Worm (Caenorhabditis elegans) whole organism, mixed stage, embryonic: ENCODE data around the gene ndg-4.

Source experiments
- M03D4.4 ChIP-seq: sonication (generic microtip); optimal IDR thresholded peaks from 2 replicates; lab custom pipeline; 2017; ENCODE audit warnings: mild to moderate bottlenecking, missing genetic modification characterization, missing compliant biosample characterization
- bed-3 ChIP-seq: fragments of 200-800 bp; sonication (Bioruptor generic); optimal IDR thresholded peaks from 3 replicates; lab custom pipeline; 2018; ENCODE audit warnings: mild to moderate bottlenecking, missing genetic modification characterization, moderate library complexity, missing compliant biosample characterization
- blmp-1 ChIP-seq: fragments of 150-350 bp; optimal IDR thresholded peaks from 2 replicates; lab custom pipeline; 2014; ENCODE audit warnings: missing biosample characterization, missing genetic modification characterization
- ceh-39 ChIP-seq: fragments of 150-350 bp; optimal IDR thresholded peaks from 2 replicates; lab custom pipeline; 2014; ENCODE audit warnings: missing biosample characterization, missing genetic modification characterization
- ceh-43 ChIP-seq: fragments of 200-800 bp; sonication (Bioruptor generic); optimal IDR thresholded peaks from 2 replicates; lab custom pipeline; 2018; ENCODE audit warnings: mild to moderate bottlenecking, missing genetic modification characterization, moderate library complexity, missing compliant biosample characterization
- ceh-83 ChIP-seq: fragments of 200-800 bp; sonication (Bioruptor generic); optimal IDR thresholded peaks from 2 replicates; lab custom pipeline; 2018; ENCODE audit warnings: mild to moderate bottlenecking, missing genetic modification characterization, missing compliant biosample characterization
- ces-1 ChIP-seq: fragments of 150-350 bp; optimal IDR thresholded peaks from 2 replicates; lab custom pipeline; 2014; ENCODE audit warnings: missing biosample characterization, missing genetic modification reagents, missing genetic modification characterization
- cnd-1 ChIP-seq: fragments of 200-800 bp; sonication (Bioruptor generic); optimal IDR thresholded peaks from 2 replicates; lab custom pipeline; 2018; ENCODE audit warnings: mild to moderate bottlenecking, missing genetic modification characterization, missing compliant biosample characterization
- drap-1 ChIP-seq: fragments of 200-800 bp; sonication (Bioruptor generic); optimal IDR thresholded peaks from 3 replicates; lab custom pipeline; 2018; ENCODE audit warnings: mild to moderate bottlenecking, missing genetic modification characterization, missing compliant biosample characterization
- elt-1 ChIP-seq: sonication (generic microtip); optimal IDR thresholded peaks from 2 replicates; lab custom pipeline; 2017; ENCODE audit warnings: missing genetic modification characterization, mild to moderate bottlenecking, missing compliant biosample characterization, antibody characterized with exemption, moderate library complexity, borderline replicate concordance; ENCODE audit not compliant: insufficient read depth
- elt-3 ChIP-seq: fragments of 150-350 bp; optimal IDR thresholded peaks from 2 replicates; lab custom pipeline; 2014; ENCODE audit warnings: missing biosample characterization, missing genetic modification characterization
- flh-1 ChIP-seq: fragments of 200-800 bp; sonication (Bioruptor generic); optimal IDR thresholded peaks from 2 replicates; lab custom pipeline; 2018; ENCODE audit warnings: mild to moderate bottlenecking, missing genetic modification characterization, moderate library complexity, missing compliant biosample characterization
- ham-2 ChIP-seq: fragments of 200-800 bp; sonication (Bioruptor generic); optimal IDR thresholded peaks from 2 replicates; lab custom pipeline; 2018; ENCODE audit warnings: mild to moderate bottlenecking, missing genetic modification characterization, missing compliant biosample characterization
- hlh-1 ChIP-seq: fragments of 150-350 bp; optimal IDR thresholded peaks from 2 replicates; lab custom pipeline; 2014; ENCODE audit warnings: missing biosample characterization, missing genetic modification reagents, missing genetic modification characterization
- lin-13 ChIP-seq: fragments of 150-350 bp; optimal IDR thresholded peaks from 2 replicates; lab custom pipeline; 2014; ENCODE audit warnings: missing biosample characterization, missing genetic modification characterization
- lin-32 ChIP-seq: fragments of 200-800 bp; sonication (Bioruptor generic); optimal IDR thresholded peaks from 2 replicates; lab custom pipeline; 2018; ENCODE audit warnings: mild to moderate bottlenecking, missing genetic modification characterization, missing compliant biosample characterization
- lsy-2 ChIP-seq: fragments of 150-350 bp; optimal IDR thresholded peaks from 2 replicates; lab custom pipeline; 2014; ENCODE audit warnings: missing biosample characterization, missing genetic modification characterization
- mab-5 ChIP-seq: fragments of 150-350 bp; optimal IDR thresholded peaks from 2 replicates; lab custom pipeline; 2014; ENCODE audit warnings: missing biosample characterization, missing genetic modification characterization
- mep-1 ChIP-seq: fragments of 150-350 bp; optimal IDR thresholded peaks from 2 replicates; lab custom pipeline; 2017; ENCODE audit warnings: missing biosample characterization, missing genetic modification reagents, missing genetic modification characterization, inconsistent platforms
- mls-2 ChIP-seq: sonication (generic microtip); optimal IDR thresholded peaks from 2 replicates; lab custom pipeline; 2016; ENCODE audit warnings: mild to moderate bottlenecking, missing genetic modification characterization, moderate library complexity, missing compliant biosample characterization
- nhr-12 ChIP-seq: fragments of 150-350 bp; optimal IDR thresholded peaks from 2 replicates; lab custom pipeline; 2014; ENCODE audit warnings: missing biosample characterization, missing genetic modification characterization
- nhr-2 ChIP-seq: fragments of 150-350 bp; optimal IDR thresholded peaks from 2 replicates; lab custom pipeline; 2014; ENCODE audit warnings: missing biosample characterization, missing genetic modification characterization
- nhr-237 ChIP-seq: fragments of 150-350 bp; optimal IDR thresholded peaks from 2 replicates; lab custom pipeline; 2014; ENCODE audit warnings: missing biosample characterization, missing genetic modification characterization
- nhr-76 ChIP-seq: sonication (generic microtip); optimal IDR thresholded peaks from 2 replicates; lab custom pipeline; 2017; ENCODE audit warnings: missing biosample characterization, missing genetic modification characterization
- pha-4 ChIP-seq: fragments of 150-350 bp; optimal IDR thresholded peaks from 2 replicates; lab custom pipeline; 2018; ENCODE audit warnings: missing biosample characterization, missing genetic modification reagents, missing genetic modification characterization
- sem-2 ChIP-seq: fragments of 200-800 bp; sonication (Bioruptor generic); optimal IDR thresholded peaks from 2 replicates; lab custom pipeline; 2018; ENCODE audit warnings: mild to moderate bottlenecking, missing genetic modification characterization, missing compliant biosample characterization
- snpc-4 ChIP-seq: fragments of 150-350 bp; optimal IDR thresholded peaks from 2 replicates; lab custom pipeline; 2014; ENCODE audit warnings: missing biosample characterization, missing genetic modification characterization
- tbx-8 ChIP-seq: fragments of 200-800 bp; sonication (Bioruptor generic); optimal IDR thresholded peaks from 2 replicates; lab custom pipeline; 2018; ENCODE audit warnings: mild to moderate bottlenecking, missing genetic modification characterization, moderate library complexity, missing compliant biosample characterization
- unc-39 ChIP-seq: fragments of 150-350 bp; optimal IDR thresholded peaks from 2 replicates; lab custom pipeline; 2014; ENCODE audit warnings: missing biosample characterization, missing genetic modification characterization
- unc-62 ChIP-seq: fragments of 150-350 bp; optimal IDR thresholded peaks from 2 replicates; lab custom pipeline; 2014; ENCODE audit warnings: missing biosample characterization, missing genetic modification reagents, missing genetic modification characterization
- zip-8 ChIP-seq: fragments of 150-350 bp; optimal IDR thresholded peaks from 2 replicates; lab custom pipeline; 2014; ENCODE audit warnings: missing biosample characterization, missing genetic modification characterization
- ztf-11 ChIP-seq: fragments of 150-350 bp; optimal IDR thresholded peaks from 2 replicates; lab custom pipeline; 2014; ENCODE audit warnings: missing biosample characterization, missing genetic modification characterization

Gene ndg-4

ce11 chrIII:4508064-4508905, 41.1 kb upstream of the ndg-4 start, which contains the start of the genes cct-5 and F25F2.1:
TSS of gene cct-5 (minus strand) at chrIII:4508114.
TSS of gene F25F2.1 (plus strand) at chrIII:4508855.
- TF ChIP-seq nhr-76: no peak
- no peak for TF ChIP-seq elt-1
- TF ChIP-seq M03D4.4 (tag; lab: Kevin White, UChicago): no peak
- no peak for TF ChIP-seq lin-32 (GFP tag; lab: Kevin White, UChicago)
- TF ChIP-seq tbx-8 (GFP tag; lab: Kevin White, UChicago): no peak
- TF ChIP-seq hlh-1 (tag; lab: Kevin White, UChicago): no peak
- no peak for TF ChIP-seq ceh-43 (GFP tag; lab: Kevin White, UChicago)
- TF ChIP-seq ceh-83 (GFP tag; lab: Kevin White, UChicago): no peak
- TF ChIP-seq mls-2 (tag; lab: Kevin White, UChicago): no peak
- no peak for TF ChIP-seq sem-2
- TF ChIP-seq drap-1: peak; percentile 8
- no peak for TF ChIP-seq ceh-39 (tag; lab: Kevin White, UChicago)
- no peak for TF ChIP-seq nhr-2 (tag; lab: Kevin White, UChicago)
- TF ChIP-seq ztf-11 (tag; lab: Kevin White, UChicago): no peak
- TF ChIP-seq blmp-1 (tag; lab: Kevin White, UChicago): no peak
- peak; percentile 34 for TF ChIP-seq unc-62 (GFP tag; lab: Kevin White, UChicago)
- no peak for TF ChIP-seq zip-8
- TF ChIP-seq cnd-1 (tag; lab: Kevin White, UChicago): peak; percentile 7
- no peak for TF ChIP-seq flh-1 (GFP tag; lab: Kevin White, UChicago)
- TF ChIP-seq lin-13 (tag; lab: Kevin White, UChicago): peak; percentile 50
- TF ChIP-seq mep-1: peak; percentile 85
- peak; percentile 91 for TF ChIP-seq lsy-2 (tag; lab: Kevin White, UChicago)
- TF ChIP-seq pha-4: peak; percentile 30
- TF ChIP-seq nhr-237: peak; percentile 65
- no peak for TF ChIP-seq nhr-12 (tag; lab: Kevin White, UChicago)
- TF ChIP-seq ces-1: peak; percentile 57
- no peak for TF ChIP-seq ham-2 (GFP tag; lab: Kevin White, UChicago)
- TF ChIP-seq, all 35 proteins: peak for 9

- TF ChIP-seq flh-1 (GFP tag; lab: Kevin White, UChicago) (no peak), nhr-76 (no peak), nhr-237 (no peak), unc-39 (tag; lab: Kevin White, UChicago) (no peak), mls-2 (tag; lab: Kevin White, UChicago) (no peak), pha-4 (no peak), ceh-83 (GFP tag; lab: Kevin White, UChicago) (no peak), snpc-4 (tag; lab: Kevin White, UChicago) (no peak), unc-62 (GFP tag; lab: Kevin White, UChicago) (no peak), nhr-12 (tag; lab: Kevin White, UChicago) (no peak), lin-32 (GFP tag; lab: Kevin White, UChicago) (no peak), M03D4.4 (tag; lab: Kevin White, UChicago) (no peak), elt-1 (no peak), elt-3 (tag; lab: Kevin White, UChicago) (no peak), ces-1 (no peak), mab-5 (tag; lab: Kevin White, UChicago) (no peak), lin-13 (tag; lab: Kevin White, UChicago) (no peak), bed-3 (no peak), ham-2 (GFP tag; lab: Kevin White, UChicago) (no peak)
Measured at ce11 chrIII:4506590-4507128, 39.5 kb upstream of the ndg-4 start.

- TF ChIP-seq elt-1 (no peak), snpc-4 (tag; lab: Kevin White, UChicago) (no peak), flh-1 (GFP tag; lab: Kevin White, UChicago) (no peak), mls-2 (tag; lab: Kevin White, UChicago) (no peak), nhr-76 (no peak), ztf-11 (tag; lab: Kevin White, UChicago) (no peak), lin-32 (GFP tag; lab: Kevin White, UChicago) (no peak), ceh-83 (GFP tag; lab: Kevin White, UChicago) (no peak), unc-62 (GFP tag; lab: Kevin White, UChicago) (no peak)
- TF ChIP-seq, all 35 proteins: peak for 0
Measured at ce11 chrIII:4506140-4506539, 39.0 kb upstream of the ndg-4 start.
